Fruit fly (Drosophila melanogaster): ENCODE data around the gene CG33689.

CG33689 gene

DNA sequence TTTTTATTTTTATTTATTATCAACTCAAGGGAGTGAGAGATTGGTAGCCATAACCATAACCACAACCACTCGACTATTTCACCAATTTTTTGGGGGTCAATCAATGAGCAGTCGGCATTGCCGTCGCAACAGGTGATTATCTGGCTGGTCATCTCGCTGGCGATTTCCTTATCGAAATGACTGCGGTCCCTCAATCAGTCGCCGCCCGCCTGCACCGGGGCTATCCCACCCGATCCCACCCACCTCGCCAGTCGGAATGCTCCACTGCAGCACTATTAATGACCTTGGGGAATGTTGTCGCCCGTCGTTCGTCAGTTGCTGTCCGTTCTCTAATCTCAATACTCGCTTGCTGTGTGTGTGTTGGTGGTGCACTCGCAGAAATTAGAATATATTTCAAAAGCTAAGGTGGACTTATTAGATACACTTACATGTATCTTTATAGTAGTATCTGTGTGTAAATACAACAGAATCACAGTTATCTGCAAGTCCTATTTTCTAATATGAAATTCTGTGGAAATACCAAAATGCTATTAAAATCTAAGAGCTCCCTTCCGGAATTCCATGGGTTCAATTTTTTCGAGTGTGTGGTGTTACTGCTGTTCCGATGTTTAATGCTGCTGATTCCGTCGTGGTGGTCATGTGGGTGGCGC lies 39.5 kb upstream of the CG33689 start (continued):
- peak; percentile 56 for TF ChIP-seq Sox102F (GFP tag; optimal IDR thresholded peaks at IDR 0.05)
- TF ChIP-seq MESR4 (GFP tag; optimal IDR thresholded peaks at IDR 0.05): no peak
- TF ChIP-seq CG14667 (GFP tag; IDR thresholded peaks at IDR 0.05): no peak
- TF ChIP-seq CG11504 (tag; optimal IDR thresholded peaks at IDR 0.05): peak; percentile 78
- peak; percentile 70 for TF ChIP-seq fd3F (GFP tag; optimal IDR thresholded peaks at IDR 0.05)
- TF ChIP-seq nerfin-1 (tag; optimal IDR thresholded peaks at IDR 0.05): peak; percentile 47
- peak; percentile 33; the same call in 1 of the 2 replicates for TF ChIP-seq CG31441 (GFP tag; IDR thresholded peaks at IDR 0.05)
- TF ChIP-seq kni (GFP tag; optimal IDR thresholded peaks at IDR 0.05): no peak
- no peak for TF ChIP-seq CG4707 (GFP tag; optimal IDR thresholded peaks at IDR 0.05)
- no peak; the same call in 1 of the 2 replicates for TF ChIP-seq CG11247 (GFP tag; IDR thresholded peaks at IDR 0.05)
- TF ChIP-seq pb (GFP tag; optimal IDR thresholded peaks at IDR 0.05): no peak
- TF ChIP-seq aop (GFP tag; IDR thresholded peaks at IDR 0.05): no peak
- TF ChIP-seq MBD-R2 (GFP tag; IDR thresholded peaks at IDR 0.05): peak; percentile 38; the same call in 1 of the 2 replicates
- TF ChIP-seq zen (tag; optimal IDR thresholded peaks at IDR 0.05): no peak
- peak; percentile 58 for TF ChIP-seq PHDP (tag; optimal IDR thresholded peaks at IDR 0.05)
- peak; percentile 35; the same call in 1 of the 2 replicates for TF ChIP-seq CG7372 (GFP tag; IDR thresholded peaks at IDR 0.05)
- peak; percentile 73 for TF ChIP-seq CG9609 (GFP tag; optimal IDR thresholded peaks at IDR 0.05)
- TF ChIP-seq Bgb (GFP tag; IDR thresholded peaks at IDR 0.05; ENCODE audit: partially characterized antibody): no peak
- TF ChIP-seq ash1 (GFP tag; optimal IDR thresholded peaks at IDR 0.05): no peak
- TF ChIP-seq CG14965 (GFP tag; optimal IDR thresholded peaks at IDR 0.05; ENCODE audit: borderline replicate concordance): no peak
- no peak for TF ChIP-seq CG42726 (GFP tag; IDR thresholded peaks at IDR 0.05; ENCODE audit: partially characterized antibody)
- TF ChIP-seq CG7963 (GFP tag; IDR thresholded peaks at IDR 0.05; ENCODE audit: partially characterized antibody): no peak
- TF ChIP-seq Dip2 (GFP tag; IDR thresholded peaks at IDR 0.05): no peak
- TF ChIP-seq Dad (GFP tag; optimal IDR thresholded peaks at IDR 0.05): no peak
- TF ChIP-seq Nf-YC (tag; optimal IDR thresholded peaks at IDR 0.05): peak; percentile 41
- TF ChIP-seq tll (GFP tag; optimal IDR thresholded peaks at IDR 0.05): no peak
- TF ChIP-seq CG1602 (GFP tag; optimal IDR thresholded peaks at IDR 0.05): peak; percentile 54
- peak; percentile 10; the same call in 1 of the 3 replicates for TF ChIP-seq Optix (GFP tag; IDR thresholded peaks at IDR 0.05)
- no peak for TF ChIP-seq fd102C (GFP tag; optimal IDR thresholded peaks at IDR 0.05)
- TF ChIP-seq Camta (GFP tag; optimal IDR thresholded peaks at IDR 0.05): peak; percentile 44
- TF ChIP-seq Hr78 (GFP tag; optimal IDR thresholded peaks at IDR 0.05): no peak
- peak; percentile 45; the same call in 1 of the 2 replicates for TF ChIP-seq Xrp1 (GFP tag; IDR thresholded peaks at IDR 0.05)
- TF ChIP-seq Mrtf (GFP tag; IDR thresholded peaks at IDR 0.05): 0 out of 3 replicates have a peak, but pooled peaks have one; percentile 23
- TF ChIP-seq gem (tag; optimal IDR thresholded peaks at IDR 0.05): peak; percentile 81
- peak; percentile 77 for TF ChIP-seq lab (GFP tag; optimal IDR thresholded peaks at IDR 0.05)
- peak; percentile 48 for TF ChIP-seq E2f1 (GFP tag; IDR thresholded peaks at IDR 0.05)
- TF ChIP-seq CG10959 (GFP tag; IDR thresholded peaks at IDR 0.05): no peak
- TF ChIP-seq CG13775 (GFP tag; optimal IDR thresholded peaks at IDR 0.05): peak; percentile 65
- TF ChIP-seq CG5180 (GFP tag; optimal IDR thresholded peaks at IDR 0.05): peak; percentile 44
- TF ChIP-seq Dll (GFP tag; IDR thresholded peaks at IDR 0.05; ENCODE audit: partially characterized antibody): no peak
- no peak for TF ChIP-seq CG6765 (GFP tag; optimal IDR thresholded peaks at IDR 0.05)
- TF ChIP-seq CG13123 (GFP tag; optimal IDR thresholded peaks at IDR 0.05): no peak
- peak; percentile 42 for TF ChIP-seq CG15011 (GFP tag; optimal IDR thresholded peaks at IDR 0.05)
- TF ChIP-seq CG15696 (tag; optimal IDR thresholded peaks at IDR 0.05): peak; percentile 29
- TF ChIP-seq dati (GFP tag; IDR thresholded peaks at IDR 0.05): no peak
- no peak for TF ChIP-seq Vsx1 (GFP tag; optimal IDR thresholded peaks at IDR 0.05)
- no peak for TF ChIP-seq ab (GFP tag; optimal IDR thresholded peaks at IDR 0.05)
- TF ChIP-seq dysf (GFP tag; IDR thresholded peaks at IDR 0.05): peak; percentile 78; the same call in 2 of the 3 replicates
